Fruit fly (Drosophila melanogaster) whole organism, embryonic: Measurements from ENCODE around the gene foi.

Source experiments
- Atf3 ChIP-seq: fragments of 200-800 bp; sonication (Bioruptor generic); optimal IDR thresholded peaks from 3 replicates; lab custom pipeline; 2016; ENCODE audit warnings: missing biosample characterization, missing genetic modification characterization
- CG1024 ChIP-seq: fragments of 200-800 bp; sonication (Bioruptor generic); IDR thresholded peaks from 2 replicates; pipeline ENCODE4 v1.3.6; 2022; ENCODE audit warnings: missing biosample characterization, missing genetic modification characterization
- CG10267 ChIP-seq: fragments of 200-800 bp; sonication (Bioruptor generic); optimal IDR thresholded peaks from 2 replicates; lab custom pipeline; 2018; ENCODE audit warnings: missing biosample characterization, mild to moderate bottlenecking, missing genetic modification characterization, moderate library complexity
- CG10979 ChIP-seq: fragments of 200-800 bp; sonication (Bioruptor generic); optimal IDR thresholded peaks from 2 replicates; lab custom pipeline; 2018; ENCODE audit warnings: missing biosample characterization, mild to moderate bottlenecking, missing genetic modification characterization, moderate library complexity
- CG12391 ChIP-seq: fragments of 200-800 bp; sonication (Bioruptor generic); optimal IDR thresholded peaks from 3 replicates; lab custom pipeline; 2018; ENCODE audit warnings: missing biosample characterization, mild to moderate bottlenecking, missing genetic modification characterization, moderate library complexity
- CG12659 ChIP-seq: fragments of 200-800 bp; sonication (Bioruptor generic); optimal IDR thresholded peaks from 3 replicates; lab custom pipeline; 2017; ENCODE audit warnings: mild to moderate bottlenecking, missing biosample characterization, missing genetic modification reagents, missing genetic modification characterization
- CG12744 ChIP-seq: fragments of 200-800 bp; sonication (Bioruptor generic); optimal IDR thresholded peaks from 2 replicates; lab custom pipeline; 2016; ENCODE audit warnings: missing biosample characterization, missing genetic modification characterization
- CG13287 ChIP-seq: fragments of 200-800 bp; sonication (Bioruptor generic); IDR thresholded peaks from 2 replicates; pipeline ENCODE4 v1.3.6; 2022; ENCODE audit warnings: missing biosample characterization, missing genetic modification characterization; ENCODE audit not compliant: partially characterized antibody
- CG13775 ChIP-seq: fragments of 200-800 bp; sonication (Bioruptor generic); optimal IDR thresholded peaks from 3 replicates; lab custom pipeline; 2017; ENCODE audit warnings: missing biosample characterization, mild to moderate bottlenecking, missing genetic modification characterization
- CG14710 ChIP-seq: fragments of 200-800 bp; sonication (Bioruptor generic); optimal IDR thresholded peaks from 3 replicates; lab custom pipeline; 2019; ENCODE audit warnings: missing biosample characterization, mild to moderate bottlenecking, missing genetic modification characterization, moderate library complexity
- CG15601 ChIP-seq: fragments of 200-800 bp; sonication (Bioruptor generic); optimal IDR thresholded peaks from 3 replicates; lab custom pipeline; 2019; ENCODE audit warnings: missing biosample characterization, mild to moderate bottlenecking, missing genetic modification characterization, moderate library complexity
- CG17361 ChIP-seq: fragments of 200-800 bp; sonication (Bioruptor generic); IDR thresholded peaks from 3 replicates; pipeline ENCODE4 v1.3.6; 2022; ENCODE audit warnings: missing biosample characterization, missing genetic modification characterization
- CG17829 ChIP-seq: fragments of 200-800 bp; optimal IDR thresholded peaks from 2 replicates; lab custom pipeline; 2019; ENCODE audit warnings: missing biosample characterization, mild to moderate bottlenecking, missing genetic modification characterization, moderate library complexity
- CG2712 ChIP-seq: fragments of 200-800 bp; optimal IDR thresholded peaks from 3 replicates; lab custom pipeline; 2019; ENCODE audit warnings: missing biosample characterization, mild to moderate bottlenecking, missing genetic modification characterization, moderate library complexity
- CG30020 ChIP-seq: fragments of 200-800 bp; optimal IDR thresholded peaks from 2 replicates; lab custom pipeline; 2019; ENCODE audit warnings: missing biosample characterization, mild to moderate bottlenecking, missing genetic modification characterization, moderate library complexity
- CG6254 ChIP-seq: fragments of 200-800 bp; sonication (Bioruptor generic); optimal IDR thresholded peaks from 3 replicates; lab custom pipeline; 2017; ENCODE audit warnings: mild to moderate bottlenecking, missing biosample characterization, missing genetic modification reagents, missing genetic modification characterization
- CG8290 ChIP-seq, 3 experiments: fragments of 200-800 bp; sonication (Bioruptor generic); optimal IDR thresholded peaks; 2 replicates each; lab custom pipeline; 2016 to 2019; ENCODE audit warnings: missing biosample characterization in 3 of 3, missing genetic modification characterization in 3 of 3, mild to moderate bottlenecking in 2 of 3, moderate library complexity in 1 of 3
- CG9797 ChIP-seq: fragments of 200-800 bp; sonication (Bioruptor generic); optimal IDR thresholded peaks from 3 replicates; lab custom pipeline; 2018; ENCODE audit warnings: missing biosample characterization, mild to moderate bottlenecking, missing genetic modification characterization
- Dbx ChIP-seq: fragments of 200-800 bp; sonication (Bioruptor generic); IDR thresholded peaks from 3 replicates; pipeline ENCODE4 v1.3.6; 2022; ENCODE audit warnings: missing biosample characterization, missing genetic modification characterization
- Elba2 ChIP-seq: fragments of 200-800 bp; sonication (Bioruptor generic); optimal IDR thresholded peaks from 3 replicates; lab custom pipeline; 2016; ENCODE audit warnings: missing biosample characterization, missing genetic modification characterization
- Fer1 ChIP-seq: fragments of 200-800 bp; sonication (Bioruptor generic); optimal IDR thresholded peaks from 2 replicates; lab custom pipeline; 2017; ENCODE audit warnings: missing biosample characterization, mild to moderate bottlenecking, missing genetic modification characterization
- MBD-R2 ChIP-seq: fragments of 200-800 bp; sonication (Bioruptor generic); IDR thresholded peaks from 2 replicates; pipeline ENCODE4 v1.3.6; 2022; ENCODE audit warnings: missing biosample characterization, missing genetic modification characterization
- Myb ChIP-seq: fragments of 200-800 bp; sonication (Bioruptor generic); optimal IDR thresholded peaks from 2 replicates; lab custom pipeline; 2016; ENCODE audit warnings: missing biosample characterization, missing genetic modification characterization
- Nf-YB ChIP-seq: fragments of 200-800 bp; sonication (Bioruptor generic); optimal IDR thresholded peaks from 3 replicates; lab custom pipeline; 2019; ENCODE audit warnings: missing biosample characterization, mild to moderate bottlenecking, missing genetic modification characterization, moderate library complexity
- Nf-YC ChIP-seq: fragments of 200-800 bp; optimal IDR thresholded peaks from 3 replicates; lab custom pipeline; 2019; ENCODE audit warnings: missing biosample characterization, mild to moderate bottlenecking, missing genetic modification characterization, moderate library complexity
- Pdp1 ChIP-seq, 2 experiments: fragments of 200-800 bp; sonication (Bioruptor generic); optimal IDR thresholded peaks; 3 replicates each; lab custom pipeline; 2016; ENCODE audit warnings: missing biosample characterization in 2 of 2, missing genetic modification characterization in 2 of 2, mild to moderate bottlenecking in 1 of 2, moderate library complexity in 1 of 2
- Spps ChIP-seq: fragments of 200-800 bp; sonication (Bioruptor generic); optimal IDR thresholded peaks from 2 replicates; lab custom pipeline; 2018; ENCODE audit warnings: missing biosample characterization, mild to moderate bottlenecking, missing genetic modification characterization
- YL-1 ChIP-seq: fragments of 200-800 bp; sonication (Bioruptor generic); optimal IDR thresholded peaks from 3 replicates; lab custom pipeline; 2017; ENCODE audit warnings: missing biosample characterization, mild to moderate bottlenecking, missing genetic modification characterization
- caup ChIP-seq: fragments of 200-800 bp; sonication (Bioruptor generic); optimal IDR thresholded peaks from 3 replicates; lab custom pipeline; 2017; ENCODE audit warnings: missing biosample characterization, mild to moderate bottlenecking, missing genetic modification characterization, moderate library complexity; ENCODE audit not compliant: severe bottlenecking
- crp ChIP-seq, 2 experiments: fragments of 200-800 bp; sonication (Bioruptor generic); optimal IDR thresholded peaks; 2 replicates in 1 of 2; 3 replicates in 1 of 2; lab custom pipeline; 2017; ENCODE audit warnings: missing biosample characterization in 2 of 2, missing genetic modification characterization in 2 of 2, mild to moderate bottlenecking in 1 of 2, moderate library complexity in 1 of 2
- dm ChIP-seq: fragments of 200-800 bp; sonication (Bioruptor generic); optimal IDR thresholded peaks from 3 replicates; lab custom pipeline; 2016; ENCODE audit warnings: missing biosample characterization, missing genetic modification characterization
- ftz-f1 ChIP-seq: fragments of 200-800 bp; sonication (Bioruptor generic); optimal IDR thresholded peaks from 2 replicates; lab custom pipeline; 2016; ENCODE audit warnings: missing biosample characterization, missing genetic modification characterization
- gcm ChIP-seq: fragments of 200-800 bp; sonication (Bioruptor generic); optimal IDR thresholded peaks from 2 replicates; lab custom pipeline; 2019; ENCODE audit warnings: missing biosample characterization, mild to moderate bottlenecking, missing genetic modification characterization, moderate library complexity
- gfzf ChIP-seq: fragments of 200-800 bp; sonication (Bioruptor generic); optimal IDR thresholded peaks from 2 replicates; lab custom pipeline; 2016; ENCODE audit warnings: missing biosample characterization, mild to moderate bottlenecking, missing genetic modification characterization, moderate library complexity
- grau ChIP-seq: fragments of 200-800 bp; optimal IDR thresholded peaks from 3 replicates; lab custom pipeline; 2019; ENCODE audit warnings: missing biosample characterization, mild to moderate bottlenecking, missing genetic modification characterization, moderate library complexity
- grn ChIP-seq: fragments of 200-800 bp; sonication (Bioruptor generic); optimal IDR thresholded peaks from 3 replicates; lab custom pipeline; 2017; ENCODE audit warnings: missing biosample characterization, missing genetic modification characterization
- hkb ChIP-seq, 2 experiments: fragments of 200-800 bp in 1 of 2; fragments of >200 bp in 1 of 2; sonication (Bioruptor generic) in 1 of 2; IDR thresholded peaks in 1 of 2; optimal IDR thresholded peaks in 1 of 2; 2 replicates each; pipeline versions ENCODE4 v1.3.6 to Lab custom; 2017 to 2022; ENCODE audit warnings: missing biosample characterization in 1 of 2, missing genetic modification characterization in 1 of 2
- lilli ChIP-seq: fragments of 200-800 bp; sonication (Bioruptor generic); optimal IDR thresholded peaks from 3 replicates; lab custom pipeline; 2016; ENCODE audit warnings: missing biosample characterization, missing genetic modification characterization
- pzg ChIP-seq: fragments of 200-800 bp; sonication (Bioruptor generic); optimal IDR thresholded peaks from 3 replicates; lab custom pipeline; 2018; ENCODE audit warnings: missing biosample characterization, mild to moderate bottlenecking, missing genetic modification characterization, moderate library complexity
- rib ChIP-seq: fragments of 200-800 bp; sonication (Bioruptor generic); IDR thresholded peaks from 2 replicates; pipeline ENCODE4 v1.3.6; 2022; ENCODE audit warnings: missing biosample characterization, missing genetic modification characterization
- row ChIP-seq: fragments of 200-800 bp; sonication (Bioruptor generic); IDR thresholded peaks from 3 replicates; pipeline ENCODE4 v1.3.6; 2022; ENCODE audit warnings: missing biosample characterization, missing genetic modification characterization
- sens ChIP-seq: fragments of 200-800 bp; sonication (Bioruptor generic); peaks from one replicate; lab custom pipeline; 2016; ENCODE audit warnings: missing biosample characterization, missing genetic modification characterization
- sima ChIP-seq: fragments of 200-800 bp; sonication (Bioruptor generic); optimal IDR thresholded peaks from 2 replicates; lab custom pipeline; 2016; ENCODE audit warnings: missing biosample characterization, missing genetic modification characterization
- stwl ChIP-seq: fragments of 200-800 bp; sonication (Bioruptor generic); optimal IDR thresholded peaks from 3 replicates; lab custom pipeline; 2018; ENCODE audit warnings: missing biosample characterization, mild to moderate bottlenecking, missing genetic modification characterization, moderate library complexity
- sug ChIP-seq: fragments of 200-800 bp; optimal IDR thresholded peaks from 2 replicates; lab custom pipeline; 2019; ENCODE audit warnings: missing biosample characterization, mild to moderate bottlenecking, missing genetic modification characterization, moderate library complexity
- tin ChIP-seq: fragments of 200-800 bp; sonication (Bioruptor generic); optimal IDR thresholded peaks from 3 replicates; lab custom pipeline; 2016; ENCODE audit warnings: missing biosample characterization, missing genetic modification characterization
- unpg ChIP-seq: fragments of 200-800 bp; sonication (Bioruptor generic); optimal IDR thresholded peaks from 3 replicates; lab custom pipeline; 2018; ENCODE audit warnings: missing biosample characterization, mild to moderate bottlenecking, missing genetic modification characterization, moderate library complexity
- vfl ChIP-seq: fragments of 200-800 bp; sonication (Bioruptor generic); optimal IDR thresholded peaks from 2 replicates; lab custom pipeline; 2016; ENCODE audit warnings: missing biosample characterization, missing genetic modification characterization

foi gene

DNA sequence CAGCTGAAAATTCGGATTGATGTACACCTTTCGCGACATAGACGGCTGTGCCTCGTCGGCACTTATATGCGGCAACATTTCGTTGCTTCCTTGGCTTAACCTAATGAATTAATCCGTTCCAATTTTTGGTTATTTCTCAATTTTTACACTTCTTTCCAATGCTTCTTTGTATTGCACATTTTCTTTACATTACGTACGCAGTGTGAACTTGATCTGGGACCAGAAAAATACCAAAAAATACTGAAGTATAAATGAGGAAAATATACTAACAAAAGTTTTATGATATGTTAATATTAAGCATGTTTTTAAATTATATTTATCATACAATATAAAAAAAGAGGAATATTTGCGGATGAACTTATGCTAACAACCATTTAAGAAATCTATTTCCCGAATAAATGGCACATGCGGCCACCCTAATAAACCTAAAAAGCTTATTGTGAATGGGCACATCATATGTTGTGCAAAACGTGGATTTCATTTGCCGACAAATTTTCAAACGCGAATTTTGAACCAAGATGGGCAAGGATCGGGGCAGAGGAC is 15.4 kb upstream of the foi start, which contains the start of the genes ZC3H3 and Pus7 (continued):
- TF ChIP-seq CG30020 (tag; lab: Kevin White, UChicago) (peak; percentile 44), sima (GFP tag; lab: Kevin White, UChicago) (no peak), pzg (GFP tag; lab: Kevin White, UChicago) (peak; percentile 56), Myb (GFP tag; lab: Kevin White, UChicago) (peak; percentile 1), Elba2 (GFP tag; lab: Kevin White, UChicago) (peak; percentile 17), CG2712 (peak; percentile 100), sens (GFP tag; lab: Kevin White, UChicago) (peak; percentile 71), tin (peak; percentile 27), Dbx (GFP tag; lab: Robert Waterston, UW) (0 out of 3 replicates have a peak, but pooled peaks have one; percentile 41), CG10267 (tag; lab: Kevin White, UChicago) (peak; percentile 57), CG17361 (GFP tag; lab: Robert Waterston, UW) (peak; percentile 43; the same call in 1 of the 3 replicates), unpg (GFP tag; lab: Kevin White, UChicago) (peak; percentile 16), CG8290 (GFP tag; optimal IDR thresholded peaks at IDR 0.05; lab: Kevin White, UChicago) (no peak), CG8290 (tag; optimal IDR thresholded peaks at IDR 0.05; lab: Kevin White, UChicago) (no peak), caup (no peak), grau (peak; percentile 26), rib (GFP tag; lab: Robert Waterston, UW) (no peak), CG14710 (tag; lab: Kevin White, UChicago) (peak; percentile 59), CG12391 (tag; lab: Kevin White, UChicago) (peak; percentile 65), gcm (GFP tag; lab: Kevin White, UChicago) (no peak), CG13287 (GFP tag; lab: Robert Waterston, UW) (peak; percentile 47), Pdp1 (GFP tag; optimal IDR thresholded peaks at IDR 0.05; lab: Kevin White, UChicago) (peak in 1 of 2 experiments; percentile 7), vfl (GFP tag; lab: Kevin White, UChicago) (no peak), CG12659 (GFP tag; lab: Kevin White, UChicago) (peak; percentile 57), YL-1 (GFP tag; lab: Kevin White, UChicago) (peak; percentile 67), ftz-f1 (GFP tag; lab: Kevin White, UChicago) (peak; percentile 76), dm (peak; percentile 72), crp (GFP tag; optimal IDR thresholded peaks at IDR 0.05; lab: Kevin White, UChicago) (peak in 1 of 2 experiments; percentile 87), CG10979 (tag; lab: Kevin White, UChicago) (peak; percentile 2), Spps (peak; percentile 31), CG15601 (tag; lab: Kevin White, UChicago) (peak; percentile 43), MBD-R2 (GFP tag; lab: Robert Waterston, UW) (peak; percentile 65), CG12744 (no peak), grn (GFP tag; lab: Kevin White, UChicago) (no peak), Fer1 (GFP tag; lab: Kevin White, UChicago) (peak; percentile 15), CG13775 (peak; percentile 40), stwl (tag; lab: Kevin White, UChicago) (peak; percentile 45), Nf-YB (GFP tag; lab: Kevin White, UChicago) (no peak), row (GFP tag; lab: Robert Waterston, UW) (peak; percentile 46; the same call in 2 of the 3 replicates), CG17829 (tag; lab: Kevin White, UChicago) (peak; percentile 51), lilli (GFP tag; lab: Kevin White, UChicago) (peak; percentile 21), CG1024 (GFP tag; lab: Robert Waterston, UW) (0 out of 2 replicates have a peak, but pooled peaks have one; percentile 15), Atf3 (GFP tag; lab: Kevin White, UChicago) (no peak), hkb (optimal IDR thresholded peaks at IDR 0.05; lab: Kevin White, UChicago) (no peak), hkb (GFP tag; IDR thresholded peaks at IDR 0.05; lab: Robert Waterston, UW) (peak; percentile 18; the same call in 1 of the 2 replicates), CG6254 (GFP tag; lab: Kevin White, UChicago) (no peak), sug (tag; lab: Kevin White, UChicago) (peak; percentile 26), CG9797 (GFP tag; lab: Kevin White, UChicago) (peak; percentile 73), gfzf (GFP tag; lab: Kevin White, UChicago) (peak; percentile 64), Nf-YC (tag; lab: Kevin White, UChicago) (peak; percentile 44)
